Worm (Caenorhabditis elegans) whole organism, L3 larva: ENCODE results near the gene dpf-4.
A peak's percentile ranks its signal among the peaks of the same experiment; 100 is the strongest.

ENCODE experiments used
- R02D3.7 ChIP-seq: fragments of 150-350 bp; optimal IDR thresholded peaks from 2 replicates; lab custom pipeline; 2014; ENCODE audit warnings: missing biosample characterization, missing genetic modification characterization
- aly-2 ChIP-seq: fragments of 150-350 bp; optimal IDR thresholded peaks from 2 replicates; lab custom pipeline; 2014; ENCODE audit warnings: missing biosample characterization, missing genetic modification characterization
- ceh-16 ChIP-seq: sonication (generic microtip); optimal IDR thresholded peaks from 2 replicates; lab custom pipeline; 2017; ENCODE audit warnings: missing biosample characterization, missing genetic modification characterization
- ceh-82 ChIP-seq: fragments of 150-350 bp; optimal IDR thresholded peaks from 2 replicates; lab custom pipeline; 2014; ENCODE audit warnings: missing biosample characterization, missing genetic modification characterization
- ceh-9 ChIP-seq: sonication (generic microtip); optimal IDR thresholded peaks from 2 replicates; lab custom pipeline; 2018; ENCODE audit warnings: missing biosample characterization, missing genetic modification characterization
- daf-12 ChIP-seq: fragments of 150-350 bp; optimal IDR thresholded peaks from 2 replicates; lab custom pipeline; 2014; ENCODE audit warnings: missing biosample characterization, missing genetic modification reagents, missing genetic modification characterization
- egl-27 ChIP-seq: sonication (generic microtip); optimal IDR thresholded peaks from 4 replicates; lab custom pipeline; 2017; ENCODE audit warnings: missing biosample characterization, missing genetic modification reagents, missing genetic modification characterization
- elt-1 ChIP-seq: fragments of 150-350 bp; optimal IDR thresholded peaks from 2 replicates; lab custom pipeline; 2014; ENCODE audit warnings: missing biosample characterization, missing genetic modification characterization
- elt-2 ChIP-seq: sonication (generic microtip); optimal IDR thresholded peaks from 2 replicates; lab custom pipeline; 2016; ENCODE audit warnings: missing genetic modification reagents, mild to moderate bottlenecking, missing genetic modification characterization, missing compliant biosample characterization
- elt-3 ChIP-seq, 3 experiments: fragments of 150-350 bp in 1 of 3; sonication (generic microtip) in 2 of 3; optimal IDR thresholded peaks; 2 replicates in 2 of 3; 4 replicates in 1 of 3; lab custom pipeline; 2014 to 2017; ENCODE audit warnings: missing biosample characterization in 3 of 3, missing genetic modification characterization in 3 of 3
- eor-1 ChIP-seq, 2 experiments: fragments of 150-350 bp; optimal IDR thresholded peaks; 2 replicates each; lab custom pipeline; 2014 to 2018; ENCODE audit warnings: missing biosample characterization in 2 of 2, missing genetic modification characterization in 2 of 2
- fkh-10 ChIP-seq: sonication (generic microtip); optimal IDR thresholded peaks from 2 replicates; lab custom pipeline; 2017; ENCODE audit warnings: missing biosample characterization, missing genetic modification reagents, missing genetic modification characterization
- fkh-2 ChIP-seq: fragments of 150-350 bp; optimal IDR thresholded peaks from 2 replicates; lab custom pipeline; 2014; ENCODE audit warnings: missing biosample characterization, missing genetic modification reagents, missing genetic modification characterization
- fos-1 ChIP-seq: fragments of 150-350 bp; optimal IDR thresholded peaks from 2 replicates; lab custom pipeline; 2014; ENCODE audit warnings: missing biosample characterization, missing genetic modification characterization
- hmg-11 ChIP-seq: sonication (generic microtip); optimal IDR thresholded peaks from 2 replicates; lab custom pipeline; 2016; ENCODE audit warnings: missing genetic modification characterization, missing compliant biosample characterization
- lin-15B ChIP-seq: fragments of 150-350 bp; optimal IDR thresholded peaks from 2 replicates; lab custom pipeline; 2014; ENCODE audit warnings: missing biosample characterization, missing genetic modification characterization
- mml-1 ChIP-seq: fragments of 150-350 bp; sonication (generic microtip); optimal IDR thresholded peaks from 3 replicates; lab custom pipeline; 2014; ENCODE audit warnings: missing biosample characterization, missing genetic modification characterization
- nfya-1 ChIP-seq: sonication (generic microtip); optimal IDR thresholded peaks from 2 replicates; lab custom pipeline; 2017; ENCODE audit warnings: missing genetic modification characterization, mild to moderate bottlenecking, missing compliant biosample characterization, antibody characterized with exemption, moderate library complexity; ENCODE audit not compliant: insufficient read depth
- nhr-12 ChIP-seq: fragments of 150-350 bp; optimal IDR thresholded peaks from 2 replicates; lab custom pipeline; 2014; ENCODE audit warnings: missing biosample characterization, missing genetic modification characterization
- nhr-23 ChIP-seq: fragments of 150-350 bp; optimal IDR thresholded peaks from 2 replicates; lab custom pipeline; 2014; ENCODE audit warnings: missing biosample characterization, missing genetic modification reagents, missing genetic modification characterization
- nhr-237 ChIP-seq: fragments of 150-350 bp; optimal IDR thresholded peaks from 2 replicates; lab custom pipeline; 2014; ENCODE audit warnings: missing biosample characterization, missing genetic modification characterization
- nhr-25 ChIP-seq: sonication (generic microtip); optimal IDR thresholded peaks from 2 replicates; lab custom pipeline; 2017; ENCODE audit warnings: missing biosample characterization, missing genetic modification characterization
- nhr-43 ChIP-seq: sonication (generic microtip); optimal IDR thresholded peaks from 2 replicates; lab custom pipeline; 2016; ENCODE audit warnings: mild to moderate bottlenecking, missing genetic modification characterization, missing compliant biosample characterization; ENCODE audit not compliant: poor library complexity, severe bottlenecking
- nhr-67 ChIP-seq: fragments of 150-350 bp; optimal IDR thresholded peaks from 2 replicates; lab custom pipeline; 2014; ENCODE audit warnings: missing biosample characterization, missing genetic modification characterization
- pha-4 ChIP-seq: fragments of 150-350 bp; optimal IDR thresholded peaks from 2 replicates; lab custom pipeline; 2014; ENCODE audit warnings: missing biosample characterization, missing genetic modification reagents, missing genetic modification characterization
- pqm-1 ChIP-seq: fragments of 150-350 bp; optimal IDR thresholded peaks from 2 replicates; lab custom pipeline; 2017; ENCODE audit warnings: missing biosample characterization, missing genetic modification characterization, inconsistent platforms
- snpc-4 ChIP-seq: fragments of 150-350 bp; optimal IDR thresholded peaks from 2 replicates; lab custom pipeline; 2014; ENCODE audit warnings: missing biosample characterization, missing genetic modification characterization
- tbx-2 ChIP-seq: sonication (generic microtip); optimal IDR thresholded peaks from 2 replicates; lab custom pipeline; 2016; ENCODE audit warnings: mild to moderate bottlenecking, missing genetic modification characterization, missing compliant biosample characterization
- unc-62 ChIP-seq: fragments of 150-350 bp; sonication (generic microtip); optimal IDR thresholded peaks from 4 replicates; lab custom pipeline; 2014; ENCODE audit warnings: missing biosample characterization, missing genetic modification reagents, missing genetic modification characterization
- zag-1 ChIP-seq: fragments of 150-350 bp; optimal IDR thresholded peaks from 2 replicates; lab custom pipeline; 2014; ENCODE audit warnings: missing biosample characterization, missing genetic modification characterization
- ztf-4 ChIP-seq: fragments of 150-350 bp; optimal IDR thresholded peaks from 2 replicates; lab custom pipeline; 2014; ENCODE audit warnings: missing biosample characterization, missing genetic modification characterization

The dpf-4 gene

ce11 chrIII:5859008-5859407, at the start of gene dpf-4:
Gene dpf-4 (plus strand): TSS chrIII:5859308.
- TF ChIP-seq lin-15B (tag; lab: Kevin White, UChicago): no peak
- TF ChIP-seq ztf-4: peak; percentile 10
- no peak for TF ChIP-seq fkh-10 (GFP tag; lab: Kevin White, UChicago)
- TF ChIP-seq elt-2: no peak
- TF ChIP-seq fos-1 (tag; lab: Kevin White, UChicago): no peak
- TF ChIP-seq unc-62 (GFP tag; lab: Kevin White, UChicago): no peak

- peak; percentile 70 for TF ChIP-seq pha-4 (tag; lab: Kevin White, UChicago)
- TF ChIP-seq pqm-1 (tag; lab: Kevin White, UChicago): peak; percentile 18
- TF ChIP-seq elt-2: peak; percentile 12
- no peak for TF ChIP-seq eor-1 (tag; optimal IDR thresholded peaks at IDR 0.05; lab: Kevin White, UChicago)
Measured at ce11 chrIII:5810012-5810411, 49.1 kb upstream of the dpf-4 start.

ce11 chrIII:5811957-5812356, 47.2 kb upstream of the dpf-4 start:
- TF ChIP-seq daf-12 (no peak), pqm-1 (tag; lab: Kevin White, UChicago) (no peak), hmg-11 (no peak)
- TF ChIP-seq, all 47 proteins: peak for 0

ce11 chrIII:5812672-5813071, 46.4 kb upstream of the dpf-4 start:
- TF ChIP-seq egl-27 (tag; lab: Kevin White, UChicago): peak; percentile 18
- TF ChIP-seq nhr-43: peak; percentile 41
- TF ChIP-seq mml-1 (tag; lab: Kevin White, UChicago): no peak
- TF ChIP-seq elt-3 (tag; optimal IDR thresholded peaks at IDR 0.05; lab: Kevin White, UChicago): peak in 2 of 3 experiments; percentile 19 to 82
- peak; percentile 69 for TF ChIP-seq nhr-23 (tag; lab: Kevin White, UChicago)
- peak; percentile 58 for TF ChIP-seq nhr-25
- TF ChIP-seq pqm-1 (tag; lab: Kevin White, UChicago): no peak
- peak; percentile 73 for TF ChIP-seq nfya-1
- TF ChIP-seq unc-62 (GFP tag; lab: Kevin White, UChicago): peak; percentile 18

- TF ChIP-seq tbx-2 (tag; lab: Kevin White, UChicago) (no peak), fos-1 (tag; lab: Kevin White, UChicago) (no peak), nhr-43 (no peak), ceh-9 (tag; lab: Kevin White, UChicago) (no peak), nhr-25 (no peak), nhr-23 (tag; lab: Kevin White, UChicago) (no peak), elt-1 (tag; lab: Kevin White, UChicago) (no peak), fkh-2 (tag; lab: Kevin White, UChicago) (no peak), ceh-82 (tag; lab: Kevin White, UChicago) (no peak), zag-1 (tag; lab: Kevin White, UChicago) (no peak), elt-3 (tag; optimal IDR thresholded peaks at IDR 0.05; lab: Kevin White, UChicago) (no peak), mml-1 (tag; lab: Kevin White, UChicago) (no peak)
Measured at ce11 chrIII:5813501-5813900, 45.6 kb upstream of the dpf-4 start.

ce11 chrIII:5814098-5814497, 45.0 kb upstream of the dpf-4 start:
- TF ChIP-seq pha-4 (tag; lab: Kevin White, UChicago) (peak; percentile 43), nhr-12 (tag; lab: Kevin White, UChicago) (no peak), elt-2 (peak; percentile 74), pqm-1 (tag; lab: Kevin White, UChicago) (peak; percentile 59)

- TF ChIP-seq ceh-16 (no peak), aly-2 (tag; lab: Kevin White, UChicago) (no peak), R02D3.7 (no peak), nhr-25 (peak; percentile 40), mml-1 (tag; lab: Kevin White, UChicago) (no peak), eor-1 (tag; optimal IDR thresholded peaks at IDR 0.05; lab: Kevin White, UChicago) (no peak), nhr-67 (tag; lab: Kevin White, UChicago) (no peak), elt-2 (peak; percentile 12), unc-62 (GFP tag; lab: Kevin White, UChicago) (no peak), nfya-1 (peak; percentile 26), nhr-43 (peak; percentile 38), pqm-1 (tag; lab: Kevin White, UChicago) (no peak), snpc-4 (tag; lab: Kevin White, UChicago) (no peak), nhr-237 (tag; lab: Kevin White, UChicago) (no peak), hmg-11 (no peak), ceh-82 (tag; lab: Kevin White, UChicago) (no peak)
Measured at ce11 chrIII:5814799-5815198, 44.3 kb upstream of the dpf-4 start, which contains the start of gene R12B2.7. Gene R12B2.7 (plus strand): TSS chrIII:5815045.
